Worm (Caenorhabditis elegans): ENCODE measurements around the gene mrck-1.

Gene mrck-1

ce11 chrV:6226530-6227125, 40.5 kb downstream of the mrck-1 start, which contains the start of gene W06H8.6 (continued):
- TF ChIP-seq B0035.1 (tag; optimal IDR thresholded peaks at IDR 0.05) (no peak), egrh-3 (GFP tag; IDR thresholded peaks at IDR 0.05) (no peak), nhr-80 (tag; optimal IDR thresholded peaks at IDR 0.05) (no peak), sdz-38 (tag; optimal IDR thresholded peaks at IDR 0.05) (no peak), B0336.3 (GFP tag; IDR thresholded peaks at IDR 0.05) (0 out of 2 replicates have a peak, but pooled peaks have one; percentile 12), pbrm-1 (GFP tag; IDR thresholded peaks at IDR 0.05) (peak; percentile 36; the same call in 1 of the 2 replicates), let-607 (tag; optimal IDR thresholded peaks at IDR 0.05) (peak in 1 of 2 experiments; percentile 34), Y53F4B.3 (GFP tag; IDR thresholded peaks at IDR 0.05) (no peak), Y95B8A.8 (GFP tag; IDR thresholded peaks at IDR 0.05) (no peak), cebp-1 (GFP tag; IDR thresholded peaks at IDR 0.05) (no peak), cebp-1 (tag; optimal IDR thresholded peaks at IDR 0.05) (peak; percentile 47), tbx-9 (tag; optimal IDR thresholded peaks at IDR 0.05; ENCODE audit: borderline replicate concordance) (no peak), nhr-90 (tag; optimal IDR thresholded peaks at IDR 0.05) (peak; percentile 38), madf-3 (GFP tag; IDR thresholded peaks at IDR 0.05) (no peak), cebp-2 (GFP tag; IDR thresholded peaks at IDR 0.05) (0 out of 2 replicates have a peak, but pooled peaks have one; percentile 57), F52B5.7 (tag; optimal IDR thresholded peaks at IDR 0.05) (peak; percentile 65), rcor-1 (GFP tag; IDR thresholded peaks at IDR 0.05) (no peak), lag-1 (GFP tag; IDR thresholded peaks at IDR 0.05) (no peak), ztf-3 (GFP tag; optimal IDR thresholded peaks at IDR 0.05) (peak; percentile 69), snpc-3.4 (tag; optimal IDR thresholded peaks at IDR 0.05) (no peak), hlh-26 (GFP tag; conservative IDR thresholded peaks at IDR 0.05) (no peak), snpc-1.3 (tag; optimal IDR thresholded peaks at IDR 0.05; ENCODE audit: insufficient read depth) (no peak), K11D2.4 (GFP tag; IDR thresholded peaks at IDR 0.05) (no peak), lin-54 (GFP tag; optimal IDR thresholded peaks at IDR 0.05) (peak; percentile 20), die-1 (tag; optimal IDR thresholded peaks at IDR 0.05) (no peak), ztf-22 (GFP tag; optimal IDR thresholded peaks at IDR 0.05) (no peak), zim-3 (tag; optimal IDR thresholded peaks at IDR 0.05) (no peak), gei-17 (GFP tag; optimal IDR thresholded peaks at IDR 0.05) (no peak), Y79H2A.3 (GFP tag; conservative IDR thresholded peaks at IDR 0.05) (0 out of 2 replicates have a peak, but pooled peaks have one; percentile 20), C06A6.2 (GFP tag; conservative IDR thresholded peaks at IDR 0.05) (no peak), nhr-27 (tag; optimal IDR thresholded peaks at IDR 0.05) (no peak), ztf-25 (GFP tag; IDR thresholded peaks at IDR 0.05) (0 out of 2 replicates have a peak, but pooled peaks have one; percentile 54), Y67H2A.10 (GFP tag; conservative IDR thresholded peaks at IDR 0.05) (no peak), Y56A3A.18 (GFP tag; IDR thresholded peaks at IDR 0.05) (peak; percentile 31; the same call in 1 of the 2 replicates), hmg-1.2 (GFP tag; IDR thresholded peaks at IDR 0.05) (peak; percentile 28; the same call in 1 of the 2 replicates), athp-1 (tag; optimal IDR thresholded peaks at IDR 0.05) (peak; percentile 28)

- no peak for TF ChIP-seq B0019.2 (GFP tag; conservative IDR thresholded peaks at IDR 0.05)
- 0 out of 2 replicates have a peak, but pooled peaks have one; percentile 15 for TF ChIP-seq madf-3 (GFP tag; IDR thresholded peaks at IDR 0.05)
- no peak for TF ChIP-seq ztf-26 (tag; optimal IDR thresholded peaks at IDR 0.05)
- peak; percentile 25; the same call in 1 of the 2 replicates for TF ChIP-seq hmg-20 (GFP tag; IDR thresholded peaks at IDR 0.05)
- TF ChIP-seq mcd-1 (GFP tag; IDR thresholded peaks at IDR 0.05), result peak; percentile 36; the same call in 1 of the 2 replicates
- TF ChIP-seq Y95B8A.8 (GFP tag; IDR thresholded peaks at IDR 0.05), result no peak
- no peak for TF ChIP-seq F57C9.4 (tag; optimal IDR thresholded peaks at IDR 0.05)
- peak; percentile 56 for TF ChIP-seq repo-1 (tag; optimal IDR thresholded peaks at IDR 0.05)
- TF ChIP-seq K11D2.4 (GFP tag; IDR thresholded peaks at IDR 0.05), result 0 out of 2 replicates have a peak, but pooled peaks have one; percentile 28
- no peak for TF ChIP-seq lsy-27 (tag; optimal IDR thresholded peaks at IDR 0.05; ENCODE audit: borderline replicate concordance, insufficient read depth)
- TF ChIP-seq F33H1.4 (GFP tag; IDR thresholded peaks at IDR 0.05), result no peak
- TF ChIP-seq egrh-3 (GFP tag; IDR thresholded peaks at IDR 0.05), result no peak
- TF ChIP-seq nfya-2 (GFP tag; IDR thresholded peaks at IDR 0.05), result 0 out of 2 replicates have a peak, but pooled peaks have one; percentile 12
- TF ChIP-seq ZK185.1 (tag; optimal IDR thresholded peaks at IDR 0.05; ENCODE audit: poor library complexity, severe bottlenecking), result peak; percentile 6
Observed at ce11 chrV:6225745-6226528, 41.1 kb downstream of the mrck-1 start.
